Worm (Caenorhabditis elegans) whole organism, L4/young adult: ENCODE data around the gene F54B11.11.

Experiments
- W03F9.2 ChIP-seq: fragments of 150-350 bp; optimal IDR thresholded peaks from 2 replicates; lab custom pipeline; 2014; ENCODE audit warnings: missing biosample characterization, missing genetic modification characterization
- dao-5 ChIP-seq: sonication (generic microtip); optimal IDR thresholded peaks from 2 replicates; lab custom pipeline; 2016; ENCODE audit warnings: missing genotype, missing genetic modification characterization, moderate library complexity, missing compliant biosample characterization
- him-1 ChIP-seq: sonication (generic microtip); optimal IDR thresholded peaks from 2 replicates; lab custom pipeline; 2016; ENCODE audit warnings: missing genotype, missing genetic modification reagents, missing genetic modification characterization, missing compliant biosample characterization

F54B11.11 gene

DNA sequence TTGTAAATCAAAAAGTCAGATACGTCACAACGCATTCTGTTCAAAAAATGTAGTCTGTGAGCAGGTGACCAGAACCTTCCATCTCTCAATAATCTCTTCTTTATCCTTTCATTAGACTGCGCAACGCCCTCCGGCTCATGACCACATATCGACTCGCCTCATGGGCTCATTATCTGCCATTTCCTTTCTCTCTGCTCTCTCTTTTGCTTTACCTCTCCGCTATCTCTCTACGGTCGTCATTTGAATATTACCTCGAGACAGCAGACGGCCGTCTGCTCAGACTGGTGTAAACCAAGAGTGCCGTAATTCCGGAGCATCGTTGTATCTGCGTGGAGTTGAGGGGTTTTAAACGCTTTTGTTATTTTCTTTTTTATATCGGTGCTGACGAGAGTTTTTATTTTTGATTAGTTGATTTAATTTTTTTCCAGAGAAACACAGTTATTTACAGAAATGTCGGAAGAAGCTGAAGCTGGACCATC is 19.5 kb downstream of the F54B11.11 start, which contains the start of gene bra-1:
Gene bra-1, plus strand, starts transcription at position 429 of the 479 bp plus-strand sequence.
- TF ChIP-seq him-1 (tag; lab: Kevin White, UChicago) (no peak), W03F9.2 (tag; lab: Kevin White, UChicago) (no peak), dao-5 (tag; lab: Kevin White, UChicago) (no peak)

DNA sequence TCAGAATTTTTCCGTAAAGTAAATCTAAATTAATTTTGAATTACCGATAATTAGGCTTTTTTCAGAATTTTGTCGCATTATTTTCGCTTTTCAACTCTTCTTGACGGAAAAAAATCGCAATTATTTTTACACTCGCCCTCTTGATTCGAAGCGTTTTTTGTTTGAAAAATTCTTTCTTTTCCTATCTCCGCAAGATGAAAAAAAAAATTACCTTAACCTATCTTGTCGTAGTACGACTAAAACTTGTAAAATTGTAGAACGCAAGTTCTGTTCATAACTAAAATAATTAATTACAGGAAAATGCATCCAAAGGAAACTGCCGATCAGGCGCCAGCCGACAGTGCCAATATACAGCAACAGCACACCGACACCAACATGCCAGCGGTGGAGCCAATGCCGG is 21.6 kb downstream of the F54B11.11 start, which contains the start of gene F54B11.7:
Gene F54B11.7, plus strand, starts transcription at position 301 of the 400 bp plus-strand sequence.
- no peak for TF ChIP-seq him-1 (tag; lab: Kevin White, UChicago)
- no peak for TF ChIP-seq dao-5 (tag; lab: Kevin White, UChicago)
- no peak for TF ChIP-seq W03F9.2 (tag; lab: Kevin White, UChicago)

DNA sequence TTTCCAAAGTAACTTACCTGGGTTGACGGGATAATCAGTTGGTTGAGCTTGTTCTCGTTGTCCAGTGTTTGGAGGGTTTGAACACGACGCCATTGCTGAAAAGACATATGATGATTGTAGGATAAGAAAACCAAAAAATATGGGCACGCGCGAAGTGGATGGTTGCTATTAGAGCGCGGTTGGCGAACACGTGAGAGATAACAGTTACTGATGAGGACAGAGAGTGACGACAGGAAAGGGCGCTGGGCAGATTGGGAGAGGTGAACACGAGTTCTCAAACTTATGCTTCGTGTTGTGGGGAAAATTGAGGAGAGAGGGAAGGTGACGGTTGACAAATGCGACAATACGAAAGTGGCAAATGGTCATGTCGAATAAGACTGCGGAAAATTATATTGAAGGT is 25.2 kb downstream of the F54B11.11 start, which contains the start of gene F54B11.8:
Gene F54B11.8, minus strand, starts transcription at position 101 of the 400 bp plus-strand sequence.
- no peak for TF ChIP-seq him-1 (tag; lab: Kevin White, UChicago)
- TF ChIP-seq dao-5 (tag; lab: Kevin White, UChicago): no peak
- TF ChIP-seq W03F9.2 (tag; lab: Kevin White, UChicago): no peak

- no peak for TF ChIP-seq W03F9.2 (tag; lab: Kevin White, UChicago)
- TF ChIP-seq dao-5 (tag; lab: Kevin White, UChicago): no peak
- no peak for TF ChIP-seq him-1 (tag; lab: Kevin White, UChicago)
Measured at ce11 chrX:13604946-13605617, 26.5 kb downstream of the F54B11.11 start, which contains the start of gene F54B11.9. F54B11.9 (plus strand) TSS chrX:13605567.

DNA sequence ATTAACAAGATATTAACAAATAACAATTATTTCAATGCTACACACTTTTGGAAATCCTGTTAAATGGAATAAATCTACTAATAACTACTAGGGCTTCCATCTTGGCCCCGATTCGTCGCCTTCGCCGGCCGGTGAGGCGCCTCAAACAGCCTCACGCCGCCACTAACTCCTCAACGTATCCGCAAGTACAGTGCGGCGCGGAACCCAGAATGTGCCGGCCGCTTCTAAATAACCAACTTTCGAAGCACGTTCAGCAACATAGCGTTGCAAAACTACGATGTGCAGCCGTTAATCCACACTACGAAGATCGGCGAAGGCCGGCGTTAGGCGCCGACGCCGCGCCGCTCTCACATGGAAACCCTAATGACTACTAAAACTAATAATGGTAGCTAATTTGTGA is 27.3 kb downstream of the F54B11.11 start:
- no peak for TF ChIP-seq dao-5 (tag; lab: Kevin White, UChicago)
- no peak for TF ChIP-seq W03F9.2 (tag; lab: Kevin White, UChicago)
- no peak for TF ChIP-seq him-1 (tag; lab: Kevin White, UChicago)

ce11 chrX:13610040-13610439 is 31.5 kb downstream of the F54B11.11 start:
- TF ChIP-seq dao-5 (tag; lab: Kevin White, UChicago) (no peak), him-1 (tag; lab: Kevin White, UChicago) (no peak), W03F9.2 (tag; lab: Kevin White, UChicago) (no peak)

ce11 chrX:13615181-13615580 is 36.6 kb downstream of the F54B11.11 start:
- TF ChIP-seq W03F9.2 (tag; lab: Kevin White, UChicago): no peak
- no peak for TF ChIP-seq dao-5 (tag; lab: Kevin White, UChicago)

DNA sequence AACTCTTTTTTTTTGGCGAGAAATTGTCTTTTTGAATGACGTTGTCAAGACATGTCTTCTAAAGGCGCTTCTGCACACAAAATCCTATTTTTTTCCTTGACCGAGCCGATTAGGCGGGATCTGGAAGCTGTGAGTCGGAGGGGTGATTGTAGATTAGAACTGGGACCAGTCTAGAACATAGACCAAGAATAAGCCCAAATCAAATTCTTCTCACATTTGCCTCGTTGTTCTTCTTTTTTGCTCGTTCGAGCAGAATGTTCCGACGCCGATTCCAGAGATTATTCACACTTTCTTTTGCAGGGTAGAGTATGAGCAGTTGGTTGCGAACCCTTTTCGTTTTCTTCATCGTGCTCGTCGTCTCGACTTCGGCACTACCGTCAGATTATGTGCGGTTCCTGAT is 40.0 kb downstream of the F54B11.11 start, which contains the start of gene nlp-53:
Gene nlp-53, plus strand, starts transcription at position 301 of the 400 bp plus-strand sequence.
- TF ChIP-seq W03F9.2 (tag; lab: Kevin White, UChicago): no peak
- no peak for TF ChIP-seq dao-5 (tag; lab: Kevin White, UChicago)
- TF ChIP-seq him-1 (tag; lab: Kevin White, UChicago): no peak

DNA sequence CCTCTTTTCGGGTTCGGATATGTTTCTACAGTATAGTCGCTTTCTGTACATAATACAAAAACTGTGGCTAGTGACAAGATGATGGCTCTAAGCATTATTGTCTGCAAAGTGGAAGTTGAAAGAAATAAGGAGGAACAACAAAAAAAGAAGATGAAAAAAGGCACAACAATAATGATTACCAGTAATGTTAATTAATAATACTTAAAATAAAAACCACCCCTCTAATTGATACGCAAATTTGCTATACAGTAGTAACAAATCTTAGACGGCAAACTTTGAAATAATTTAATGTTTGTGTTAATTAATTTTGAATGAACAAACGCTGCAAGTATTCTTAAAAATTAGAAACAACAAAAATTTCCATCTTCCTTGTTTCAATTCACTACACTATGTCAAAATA is 43.0 kb downstream of the F54B11.11 start, which contains the start of gene Y12A6A.1:
Gene Y12A6A.1, minus strand, starts transcription at position 101 of the 400 bp plus-strand sequence.
- TF ChIP-seq W03F9.2 (tag; lab: Kevin White, UChicago): no peak
- TF ChIP-seq dao-5 (tag; lab: Kevin White, UChicago): no peak
- no peak for TF ChIP-seq him-1 (tag; lab: Kevin White, UChicago)
